Worm (Caenorhabditis elegans) whole organism, L4 larva: ENCODE results near the gene ugt-60.

ENCODE experiments used
- lir-3 ChIP-seq: sonication (generic microtip); optimal IDR thresholded peaks from 2 replicates; lab custom pipeline; 2016; ENCODE audit warnings: mild to moderate bottlenecking, missing genetic modification characterization, missing compliant biosample characterization
- nhr-11 ChIP-seq: fragments of 150-350 bp; optimal IDR thresholded peaks from 2 replicates; lab custom pipeline; 2014; ENCODE audit warnings: missing biosample characterization, missing genetic modification characterization
- nhr-77 ChIP-seq: fragments of 150-350 bp; optimal IDR thresholded peaks from 2 replicates; lab custom pipeline; 2014; ENCODE audit warnings: missing biosample characterization, missing genetic modification characterization

DNA sequence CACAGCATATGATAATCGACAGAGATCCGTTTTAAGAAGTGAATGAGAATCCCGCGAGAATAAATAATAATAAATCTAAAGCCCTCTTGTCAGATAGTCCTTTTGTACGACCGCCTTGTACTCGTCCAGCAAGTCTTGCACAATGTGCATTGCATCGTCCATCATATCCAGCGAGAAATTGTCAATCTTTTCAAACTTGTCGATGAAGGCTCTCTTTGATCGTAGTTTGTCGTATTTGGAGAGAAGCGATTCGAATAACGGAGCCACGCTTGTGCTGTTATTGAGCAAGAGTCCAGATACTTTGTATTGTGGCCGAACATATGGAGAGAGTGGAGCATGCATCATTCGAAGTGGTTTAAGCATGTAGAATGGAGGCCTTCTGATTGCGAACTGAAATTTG is 52.2 kb downstream of the ugt-60 start:
- no peak for TF ChIP-seq nhr-77 (tag; lab: Kevin White, UChicago)
- no peak for TF ChIP-seq nhr-11
- TF ChIP-seq lir-3, result no peak
